Worm (Caenorhabditis elegans): Measurements from ENCODE around the gene F44B9.9.

Gene F44B9.9

DNA sequence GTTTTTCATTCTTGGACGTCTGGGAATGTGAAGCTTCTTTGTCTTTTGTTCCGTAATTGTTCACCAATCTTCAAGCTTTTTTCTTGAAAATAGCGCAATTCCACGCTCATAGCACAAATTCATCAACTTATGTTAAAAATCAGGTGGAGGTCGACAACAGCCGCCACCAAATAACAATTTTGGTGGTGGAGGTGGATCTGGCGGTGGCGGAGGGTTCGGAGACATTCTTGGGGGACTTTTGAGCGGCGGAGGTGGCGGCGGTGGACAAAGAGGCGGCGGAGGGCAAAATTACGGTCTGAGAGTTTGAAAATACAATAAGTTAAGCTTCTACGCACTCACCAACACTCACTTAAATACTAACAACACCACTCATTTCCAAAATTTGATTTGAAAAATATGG, 48.9 kb downstream of the F44B9.9 start:
- TF ChIP-seq ceh-100 (GFP tag; IDR thresholded peaks at IDR 0.05) (no peak), zfh-2 (GFP tag; conservative IDR thresholded peaks at IDR 0.05) (peak; percentile 65), hlh-12 (tag; optimal IDR thresholded peaks at IDR 0.05) (no peak), ztf-6 (GFP tag; IDR thresholded peaks at IDR 0.05) (0 out of 2 replicates have a peak, but pooled peaks have one; percentile 16), C17E4.6 (GFP tag; IDR thresholded peaks at IDR 0.05) (no peak), lag-1 (GFP tag; IDR thresholded peaks at IDR 0.05) (no peak), akir-1 (GFP tag; optimal IDR thresholded peaks at IDR 0.05) (no peak), cebp-1 (GFP tag; IDR thresholded peaks at IDR 0.05) (no peak), cebp-1 (tag; optimal IDR thresholded peaks at IDR 0.05) (no peak), nfyb-1 (GFP tag; IDR thresholded peaks at IDR 0.05) (no peak), ama-1 (optimal IDR thresholded peaks at IDR 0.05) (no peak), ama-1 (GFP tag; optimal IDR thresholded peaks at IDR 0.05) (no peak), lsy-27 (tag; optimal IDR thresholded peaks at IDR 0.05; ENCODE audit: borderline replicate concordance, insufficient read depth) (no peak), egl-44 (GFP tag; IDR thresholded peaks at IDR 0.05) (no peak), attf-5 (GFP tag; optimal IDR thresholded peaks at IDR 0.05) (no peak), dox-1 (GFP tag; IDR thresholded peaks at IDR 0.05) (no peak), egrh-3 (GFP tag; IDR thresholded peaks at IDR 0.05) (peak; percentile 8; the same call in 1 of the 2 replicates)

DNA sequence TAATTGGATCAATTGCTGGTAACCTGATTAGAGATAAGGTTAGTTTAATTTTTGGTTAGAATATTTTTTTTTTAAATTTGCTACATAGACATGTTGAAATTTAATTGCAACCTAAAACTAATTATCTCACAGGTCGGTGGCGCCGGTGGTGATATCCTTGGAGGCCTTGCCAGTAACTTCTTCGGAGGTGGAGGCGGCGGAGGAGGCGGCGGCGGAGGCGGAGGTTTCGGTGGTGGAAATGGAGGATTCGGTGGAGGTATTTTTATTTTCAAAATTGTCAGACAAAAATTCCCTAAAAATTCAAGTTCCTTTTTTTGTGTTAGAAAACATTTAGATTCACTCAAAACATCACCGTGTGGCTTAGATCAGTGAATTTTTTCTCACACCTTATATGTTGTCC, 49.6 kb downstream of the F44B9.9 start:
- TF ChIP-seq madf-6 (GFP tag; IDR thresholded peaks at IDR 0.05) (peak; percentile 31; the same call in 1 of the 2 replicates), tlf-1 (GFP tag; optimal IDR thresholded peaks at IDR 0.05) (no peak), nhr-120 (GFP tag; IDR thresholded peaks at IDR 0.05) (no peak), zfh-2 (GFP tag; conservative IDR thresholded peaks at IDR 0.05) (peak; percentile 65)
